Worm (Caenorhabditis elegans) whole organism, young adult: ENCODE data around the gene M05D6.5.

ENCODE experiments used
- B0035.1 ChIP-seq: sonication (generic microtip); optimal IDR thresholded peaks from 2 replicates; lab custom pipeline; 2016; ENCODE audit warnings: missing genetic modification characterization, mild to moderate bottlenecking, missing compliant biosample characterization, missing genotype, missing genetic modification reagents
- F23B12.7 ChIP-seq: sonication (generic microtip); optimal IDR thresholded peaks from 2 replicates; lab custom pipeline; 2017; ENCODE audit warnings: missing genetic modification characterization, mild to moderate bottlenecking, missing compliant biosample characterization, antibody characterized with exemption, moderate library complexity; ENCODE audit not compliant: insufficient read depth
- F37B4.10 ChIP-seq: fragments of 200-800 bp; sonication (Bioruptor generic); IDR thresholded peaks from 2 replicates; pipeline ENCODE4 v1.3.6; 2022; ENCODE audit warnings: missing genetic modification characterization, missing compliant biosample characterization
- F39B2.1 ChIP-seq: fragments of 200-800 bp; sonication (Bioruptor generic); IDR thresholded peaks from 2 replicates; pipeline ENCODE4 v1.3.6; 2022; ENCODE audit warnings: missing genetic modification reagents, missing genetic modification characterization, missing compliant biosample characterization
- T26A5.8 ChIP-seq: sonication (generic microtip); optimal IDR thresholded peaks from 2 replicates; lab custom pipeline; 2016; ENCODE audit warnings: missing genetic modification characterization, missing compliant biosample characterization
- Y56A3A.18 ChIP-seq: fragments of 200-800 bp; sonication (Bioruptor generic); IDR thresholded peaks from 2 replicates; pipeline ENCODE4 v1.3.6; 2022; ENCODE audit warnings: missing genetic modification reagents, missing genetic modification characterization, missing compliant biosample characterization
- attf-5 ChIP-seq: fragments of 200-800 bp; sonication (Bioruptor generic); optimal IDR thresholded peaks from 2 replicates; lab custom pipeline; 2018; ENCODE audit warnings: mild to moderate bottlenecking, missing genetic modification characterization, missing compliant biosample characterization
- bed-1 ChIP-seq: fragments of 200-800 bp; sonication (Bioruptor generic); IDR thresholded peaks from 2 replicates; pipeline ENCODE4 v1.3.6; 2022; ENCODE audit warnings: missing genetic modification reagents, missing genetic modification characterization, missing compliant biosample characterization
- bed-2 ChIP-seq: fragments of 200-800 bp; sonication (Bioruptor generic); IDR thresholded peaks from 2 replicates; pipeline ENCODE4 v1.3.6; 2022; ENCODE audit warnings: missing genetic modification reagents, missing genetic modification characterization, missing compliant biosample characterization
- cebp-1 ChIP-seq, 2 experiments: fragments of 200-800 bp in 1 of 2; sonication (Bioruptor generic) in 1 of 2; sonication (generic microtip) in 1 of 2; IDR thresholded peaks in 1 of 2; optimal IDR thresholded peaks in 1 of 2; 2 replicates each; pipeline versions ENCODE4 v1.3.6 to Lab custom; 2017 to 2022; ENCODE audit warnings: missing compliant biosample characterization in 2 of 2, missing genetic modification characterization in 2 of 2, mild to moderate bottlenecking in 1 of 2, missing genetic modification reagents in 1 of 2, moderate library complexity in 1 of 2
- hmg-1.2 ChIP-seq: fragments of 200-800 bp; sonication (Bioruptor generic); IDR thresholded peaks from 2 replicates; pipeline ENCODE4 v1.3.6; 2022; ENCODE audit warnings: missing genetic modification reagents, missing genetic modification characterization, missing compliant biosample characterization
- hrde-1 ChIP-seq: sonication (generic microtip); optimal IDR thresholded peaks from 2 replicates; lab custom pipeline; 2016; ENCODE audit warnings: missing genetic modification characterization, mild to moderate bottlenecking, missing compliant biosample characterization, moderate library complexity, missing genotype, missing genetic modification reagents, borderline replicate concordance
- let-526 ChIP-seq: fragments of 200-800 bp; sonication (Bioruptor generic); IDR thresholded peaks from 2 replicates; pipeline ENCODE4 v1.3.6; 2022; ENCODE audit warnings: missing genetic modification reagents, missing genetic modification characterization, missing compliant biosample characterization
- lin-26 ChIP-seq: fragments of 200-800 bp; sonication (Bioruptor generic); IDR thresholded peaks from 2 replicates; pipeline ENCODE4 v1.3.6; 2022; ENCODE audit warnings: missing genetic modification reagents, missing genetic modification characterization, missing compliant biosample characterization
- lin-40 ChIP-seq: sonication (generic microtip); optimal IDR thresholded peaks from 2 replicates; lab custom pipeline; 2016; ENCODE audit warnings: missing genetic modification characterization, mild to moderate bottlenecking, missing compliant biosample characterization, missing genotype, missing genetic modification reagents
- mcd-1 ChIP-seq: fragments of 200-800 bp; sonication (Bioruptor generic); IDR thresholded peaks from 2 replicates; pipeline ENCODE4 v1.3.6; 2022; ENCODE audit warnings: missing genetic modification reagents, missing genetic modification characterization, missing compliant biosample characterization
- nfyb-1 ChIP-seq: fragments of 200-800 bp; sonication (Bioruptor generic); IDR thresholded peaks from 2 replicates; pipeline ENCODE4 v1.3.6; 2022; ENCODE audit warnings: missing genetic modification reagents, missing genetic modification characterization, missing compliant biosample characterization
- nhr-27 ChIP-seq: fragments of 200-800 bp; sonication (Bioruptor generic); optimal IDR thresholded peaks from 2 replicates; lab custom pipeline; 2018; ENCODE audit warnings: mild to moderate bottlenecking, missing genetic modification characterization, moderate library complexity, missing compliant biosample characterization
- nhr-80 ChIP-seq: sonication (generic microtip); optimal IDR thresholded peaks from 2 replicates; lab custom pipeline; 2016; ENCODE audit warnings: missing genetic modification characterization, missing compliant biosample characterization
- pha-4 ChIP-seq: fragments of 150-350 bp; sonication (generic microtip); optimal IDR thresholded peaks from 2 replicates; lab custom pipeline; 2014; ENCODE audit warnings: missing biosample characterization, missing genetic modification reagents, missing genetic modification characterization
- repo-1 ChIP-seq: sonication (generic microtip); optimal IDR thresholded peaks from 2 replicates; lab custom pipeline; 2017; ENCODE audit warnings: mild to moderate bottlenecking, missing genetic modification characterization, missing compliant biosample characterization
- rpc-1 ChIP-seq, 2 experiments: fragments of 150-350 bp in 1 of 2; sonication (generic microtip) in 1 of 2; optimal IDR thresholded peaks; 2 replicates each; lab custom pipeline; 2014 to 2018; ENCODE audit warnings: missing biosample characterization in 1 of 2, missing genetic modification characterization in 1 of 2, missing genetic modification reagents in 1 of 2, missing genotype in 1 of 2
- snpc-1.3 ChIP-seq: sonication (generic microtip); optimal IDR thresholded peaks from 2 replicates; lab custom pipeline; 2017; ENCODE audit warnings: missing genetic modification characterization, mild to moderate bottlenecking, missing compliant biosample characterization, antibody characterized with exemption, moderate library complexity, missing genotype, missing genetic modification reagents; ENCODE audit not compliant: insufficient read depth
- snpc-4 ChIP-seq, 5 experiments: fragments of 150-350 bp in 1 of 5; sonication (generic microtip) in 4 of 5; optimal IDR thresholded peaks; 2 replicates each; lab custom pipeline; 2014 to 2018; ENCODE audit warnings: missing genetic modification characterization in 5 of 5, missing biosample characterization in 3 of 5, antibody characterized with exemption in 2 of 5, mild to moderate bottlenecking in 2 of 5, missing compliant biosample characterization in 2 of 5, missing genotype in 2 of 5, moderate library complexity in 2 of 5, missing genetic modification reagents in 1 of 5
- somi-1 ChIP-seq: fragments of 200-800 bp; sonication (Bioruptor generic); optimal IDR thresholded peaks from 2 replicates; lab custom pipeline; 2018; ENCODE audit warnings: mild to moderate bottlenecking, missing genetic modification characterization, missing compliant biosample characterization
- sptf-2 ChIP-seq: fragments of 200-800 bp; sonication (Bioruptor generic); optimal IDR thresholded peaks from 2 replicates; lab custom pipeline; 2018; ENCODE audit warnings: mild to moderate bottlenecking, missing genetic modification characterization, missing compliant biosample characterization
- tbp1 ChIP-seq: fragments of 200-800 bp; sonication (Bioruptor generic); optimal IDR thresholded peaks from 2 replicates; lab custom pipeline; 2018; ENCODE audit warnings: mild to moderate bottlenecking, missing genetic modification characterization, missing compliant biosample characterization
- unc-62 ChIP-seq: fragments of 150-350 bp; optimal IDR thresholded peaks from 2 replicates; lab custom pipeline; 2014; ENCODE audit warnings: missing biosample characterization, missing genetic modification reagents, missing genetic modification characterization
- xnd-1 ChIP-seq: sonication (generic microtip); optimal IDR thresholded peaks from 2 replicates; lab custom pipeline; 2016; ENCODE audit warnings: missing genotype, missing genetic modification reagents, missing genetic modification characterization, missing compliant biosample characterization
- ztf-3 ChIP-seq: fragments of 200-800 bp; sonication (Bioruptor generic); optimal IDR thresholded peaks from 2 replicates; lab custom pipeline; 2018; ENCODE audit warnings: mild to moderate bottlenecking, missing genetic modification characterization, missing compliant biosample characterization

The M05D6.5 gene

ce11 chrII:8504074-8504724 lies 22.2 kb upstream of the M05D6.5 start (continued):
- no peak for TF ChIP-seq F23B12.7 (tag; lab: Kevin White, UChicago)
- TF ChIP-seq attf-5 (GFP tag; lab: Kevin White, UChicago): no peak
- no peak for TF ChIP-seq nfyb-1 (GFP tag; lab: Robert Waterston, UW)
- TF ChIP-seq Y56A3A.18 (GFP tag; lab: Robert Waterston, UW): no peak
- TF ChIP-seq B0035.1 (tag; lab: Kevin White, UChicago): no peak

- TF ChIP-seq bed-2 (GFP tag; lab: Robert Waterston, UW) (0 out of 2 replicates have a peak, but pooled peaks have one; percentile 7), cebp-1 (GFP tag; IDR thresholded peaks at IDR 0.05; lab: Robert Waterston, UW) (no peak), cebp-1 (tag; optimal IDR thresholded peaks at IDR 0.05; lab: Kevin White, UChicago) (peak; percentile 11), let-526 (GFP tag; lab: Robert Waterston, UW) (no peak), nhr-27 (tag; lab: Kevin White, UChicago) (no peak), sptf-2 (no peak), F39B2.1 (GFP tag; lab: Robert Waterston, UW) (no peak)
These were observed 17.0 kb upstream of the M05D6.5 start for ce11 chrII:8499021-8499420.

- TF ChIP-seq somi-1 (GFP tag; lab: Kevin White, UChicago) (no peak), F37B4.10 (no peak), snpc-1.3 (no peak), xnd-1 (no peak), lin-40 (tag; lab: Kevin White, UChicago) (no peak), snpc-4 (GFP tag; optimal IDR thresholded peaks at IDR 0.05; lab: Kevin White, UChicago) (no peak), snpc-4 (tag; optimal IDR thresholded peaks at IDR 0.05; lab: Kevin White, UChicago) (no peak), rpc-1 (optimal IDR thresholded peaks at IDR 0.05; lab: Kevin White, UChicago) (no peak), rpc-1 (tag; optimal IDR thresholded peaks at IDR 0.05; lab: Kevin White, UChicago) (no peak), T26A5.8 (no peak), mcd-1 (GFP tag; lab: Robert Waterston, UW) (no peak), lin-26 (GFP tag; lab: Robert Waterston, UW) (no peak), bed-1 (no peak), pha-4 (tag; lab: Kevin White, UChicago) (no peak), tbp1 (GFP tag; lab: Kevin White, UChicago) (no peak), hmg-1.2 (GFP tag; lab: Robert Waterston, UW) (no peak), cebp-1 (GFP tag; IDR thresholded peaks at IDR 0.05; lab: Robert Waterston, UW) (no peak), cebp-1 (tag; optimal IDR thresholded peaks at IDR 0.05; lab: Kevin White, UChicago) (no peak), repo-1 (tag; lab: Kevin White, UChicago) (no peak), nhr-80 (tag; lab: Kevin White, UChicago) (no peak), unc-62 (GFP tag; lab: Kevin White, UChicago) (no peak), hrde-1 (tag; lab: Kevin White, UChicago) (no peak)
These were observed 16.2 kb upstream of the M05D6.5 start for ce11 chrII:8498173-8498572.

- no peak for TF ChIP-seq ztf-3 (GFP tag; lab: Kevin White, UChicago)
These were observed 14.2 kb upstream of the M05D6.5 start for ce11 chrII:8496184-8496583.
